Fruit fly (Drosophila melanogaster) whole organism, prepupa: ENCODE measurements around the gene CG33995.

Experiments used
- Blimp-1 ChIP-seq: fragments of 200-800 bp; sonication (Bioruptor generic); optimal IDR thresholded peaks from 3 replicates; lab custom pipeline; 2017; ENCODE audit warnings: missing biosample characterization, missing genetic modification characterization, mild to moderate bottlenecking, moderate library complexity, missing genetic modification reagents
- CG10631 ChIP-seq: fragments of 200-800 bp; sonication (Bioruptor generic); optimal IDR thresholded peaks from 2 replicates; lab custom pipeline; 2016; ENCODE audit warnings: missing biosample characterization, missing genetic modification characterization
- CG10669 ChIP-seq: fragments of 200-800 bp; sonication (Bioruptor generic); optimal IDR thresholded peaks from 3 replicates; lab custom pipeline; 2018; ENCODE audit warnings: missing biosample characterization, mild to moderate bottlenecking, missing genetic modification characterization, moderate library complexity
- CG11294 ChIP-seq: fragments of 200-800 bp; sonication (Bioruptor generic); IDR thresholded peaks from 2 replicates; pipeline ENCODE4 v1.3.6; 2022; ENCODE audit warnings: missing biosample characterization, missing genetic modification characterization
- CG11762 ChIP-seq: fragments of 200-800 bp; sonication (Bioruptor generic); optimal IDR thresholded peaks from 3 replicates; lab custom pipeline; 2016; ENCODE audit warnings: missing biosample characterization, missing genetic modification characterization; ENCODE audit not compliant: insufficient read depth
- CG11902 ChIP-seq: fragments of 200-800 bp; sonication (Bioruptor generic); optimal IDR thresholded peaks from 3 replicates; lab custom pipeline; 2016; ENCODE audit warnings: missing biosample characterization, missing genetic modification characterization
- CG1621 ChIP-seq: fragments of 200-800 bp; sonication (Bioruptor generic); optimal IDR thresholded peaks from 3 replicates; lab custom pipeline; 2018; ENCODE audit warnings: missing biosample characterization, mild to moderate bottlenecking, missing genetic modification characterization
- CG16779 ChIP-seq: fragments of 200-800 bp; sonication (Bioruptor generic); optimal IDR thresholded peaks from 3 replicates; lab custom pipeline; 2017; ENCODE audit warnings: missing biosample characterization, mild to moderate bottlenecking, missing genetic modification characterization
- CG3032 ChIP-seq: fragments of 200-800 bp; optimal IDR thresholded peaks from 2 replicates; lab custom pipeline; 2019; ENCODE audit warnings: missing biosample characterization, mild to moderate bottlenecking, missing genetic modification characterization, moderate library complexity
- CG31627 ChIP-seq: fragments of 200-800 bp; sonication (Bioruptor generic); optimal IDR thresholded peaks from 3 replicates; lab custom pipeline; 2016; ENCODE audit warnings: missing biosample characterization, missing genetic modification characterization
- CG32006 ChIP-seq: fragments of 200-800 bp; sonication (Bioruptor generic); optimal IDR thresholded peaks from 3 replicates; lab custom pipeline; 2017; ENCODE audit warnings: missing biosample characterization, mild to moderate bottlenecking, missing genetic modification characterization
- CG34406 ChIP-seq: fragments of 200-800 bp; sonication (Bioruptor generic); optimal IDR thresholded peaks from 3 replicates; lab custom pipeline; 2016; ENCODE audit warnings: missing biosample characterization, missing genetic modification characterization
- CG3919 ChIP-seq: fragments of 200-800 bp; sonication (Bioruptor generic); optimal IDR thresholded peaks from 3 replicates; lab custom pipeline; 2016; ENCODE audit warnings: missing biosample characterization, missing genetic modification characterization
- CG4318 ChIP-seq: fragments of 200-800 bp; sonication (Bioruptor generic); optimal IDR thresholded peaks from 3 replicates; lab custom pipeline; 2017; ENCODE audit warnings: missing biosample characterization, mild to moderate bottlenecking, missing genetic modification characterization
- CG6163 ChIP-seq: fragments of 200-800 bp; sonication (Bioruptor generic); IDR thresholded peaks from 3 replicates; pipeline ENCODE4 v1.3.6; 2022; ENCODE audit warnings: missing biosample characterization, missing genetic modification characterization
- CG6276 ChIP-seq: fragments of 200-800 bp; sonication (Bioruptor generic); optimal IDR thresholded peaks from 2 replicates; lab custom pipeline; 2017; ENCODE audit warnings: missing biosample characterization, mild to moderate bottlenecking, missing genetic modification characterization
- CG6808 ChIP-seq: fragments of 200-800 bp; sonication (Bioruptor generic); optimal IDR thresholded peaks from 3 replicates; lab custom pipeline; 2017; ENCODE audit warnings: missing biosample characterization, missing genetic modification characterization, mild to moderate bottlenecking, moderate library complexity, missing genetic modification reagents
- CG6854 ChIP-seq: fragments of 200-800 bp; sonication (Bioruptor generic); optimal IDR thresholded peaks from 2 replicates; lab custom pipeline; 2017; ENCODE audit warnings: missing biosample characterization, mild to moderate bottlenecking, missing genetic modification characterization
- CG7368 ChIP-seq: fragments of 200-800 bp; sonication (Bioruptor generic); optimal IDR thresholded peaks from 3 replicates; lab custom pipeline; 2016; ENCODE audit warnings: missing biosample characterization, missing genetic modification characterization
- CG8119 ChIP-seq: fragments of 200-800 bp; sonication (Bioruptor generic); IDR thresholded peaks from 3 replicates; pipeline ENCODE4 v1.3.6; 2022; ENCODE audit warnings: missing biosample characterization, missing genetic modification characterization
- CG8319 ChIP-seq: fragments of 200-800 bp; sonication (Bioruptor generic); optimal IDR thresholded peaks from 3 replicates; lab custom pipeline; 2016; ENCODE audit warnings: missing biosample characterization, missing genetic modification characterization
- CG8632 ChIP-seq: fragments of 200-800 bp; sonication (Bioruptor generic); optimal IDR thresholded peaks from 3 replicates; lab custom pipeline; 2016; ENCODE audit warnings: missing biosample characterization, missing genetic modification characterization
- CG9139 ChIP-seq: fragments of 200-800 bp; sonication (Bioruptor generic); optimal IDR thresholded peaks from 3 replicates; lab custom pipeline; 2017; ENCODE audit warnings: missing biosample characterization, mild to moderate bottlenecking, missing genetic modification characterization
- Eip78C ChIP-seq: fragments of 200-800 bp; sonication (Bioruptor generic); peaks from one replicate; lab custom pipeline; 2016; ENCODE audit warnings: missing biosample characterization, missing genetic modification characterization
- Eip93F ChIP-seq: fragments of 200-800 bp; sonication (Bioruptor generic); optimal IDR thresholded peaks from 2 replicates; lab custom pipeline; 2016; ENCODE audit warnings: missing biosample characterization, mild to moderate bottlenecking, missing genetic modification characterization
- Ets96B ChIP-seq: fragments of 200-800 bp; optimal IDR thresholded peaks from 2 replicates; lab custom pipeline; 2019; ENCODE audit warnings: missing biosample characterization, mild to moderate bottlenecking, missing genetic modification characterization, moderate library complexity
- Gug ChIP-seq: fragments of 200-800 bp; sonication (Bioruptor generic); IDR thresholded peaks from 2 replicates; pipeline ENCODE4 v1.3.6; 2022; ENCODE audit warnings: missing biosample characterization, missing genetic modification characterization
- Hr38 ChIP-seq: sonication (Bioruptor generic); optimal IDR thresholded peaks from 2 replicates; lab custom pipeline; 2016; ENCODE audit warnings: missing biosample characterization, missing genetic modification characterization
- Hr4 ChIP-seq: fragments of 200-800 bp; sonication (Bioruptor generic); optimal IDR thresholded peaks from 3 replicates; lab custom pipeline; 2016; ENCODE audit warnings: missing biosample characterization, missing genetic modification characterization
- Lpt ChIP-seq: fragments of 200-800 bp; sonication (Bioruptor generic); optimal IDR thresholded peaks from 3 replicates; lab custom pipeline; 2016; ENCODE audit warnings: missing biosample characterization, missing genetic modification characterization
- Met ChIP-seq: fragments of 200-800 bp; sonication (Bioruptor generic); optimal IDR thresholded peaks from 3 replicates; lab custom pipeline; 2016; ENCODE audit warnings: missing biosample characterization, missing genetic modification characterization
- OdsH ChIP-seq: fragments of 200-800 bp; sonication (Bioruptor generic); optimal IDR thresholded peaks from 3 replicates; lab custom pipeline; 2016; ENCODE audit warnings: missing biosample characterization, missing genetic modification characterization
- Smox ChIP-seq: fragments of 200-800 bp; sonication (Bioruptor generic); optimal IDR thresholded peaks from 3 replicates; lab custom pipeline; 2016; ENCODE audit warnings: missing biosample characterization, missing genetic modification characterization
- Sox102F ChIP-seq: fragments of 200-800 bp; sonication (Bioruptor generic); optimal IDR thresholded peaks from 2 replicates; lab custom pipeline; 2016; ENCODE audit warnings: missing biosample characterization, mild to moderate bottlenecking, missing genetic modification characterization
- Sox14 ChIP-seq: fragments of 200-800 bp; sonication (Bioruptor generic); optimal IDR thresholded peaks from 3 replicates; lab custom pipeline; 2016; ENCODE audit warnings: missing biosample characterization, missing genetic modification characterization
- Sox15 ChIP-seq: fragments of 200-800 bp; sonication (Bioruptor generic); optimal IDR thresholded peaks from 3 replicates; lab custom pipeline; 2016; ENCODE audit warnings: missing biosample characterization, missing genetic modification characterization
- dac ChIP-seq: fragments of 200-800 bp; sonication (Bioruptor generic); optimal IDR thresholded peaks from 2 replicates; lab custom pipeline; 2017; ENCODE audit warnings: missing biosample characterization, mild to moderate bottlenecking, missing genetic modification characterization
- dsx ChIP-seq: fragments of 200-800 bp; optimal IDR thresholded peaks from 3 replicates; lab custom pipeline; 2019; ENCODE audit warnings: missing biosample characterization, mild to moderate bottlenecking, missing genetic modification characterization, moderate library complexity; ENCODE audit not compliant: poor library complexity, severe bottlenecking
- eg ChIP-seq: fragments of 200-800 bp; sonication (Bioruptor generic); IDR thresholded peaks from 3 replicates; pipeline ENCODE4 v1.3.6; 2022; ENCODE audit warnings: missing biosample characterization, missing genetic modification characterization
- esn ChIP-seq: fragments of 200-800 bp; sonication (Bioruptor generic); optimal IDR thresholded peaks from 2 replicates; lab custom pipeline; 2016; ENCODE audit warnings: missing biosample characterization, mild to moderate bottlenecking, missing genetic modification characterization, moderate library complexity
- fd59A ChIP-seq: fragments of 200-800 bp; sonication (Bioruptor generic); optimal IDR thresholded peaks from 2 replicates; lab custom pipeline; 2017; ENCODE audit warnings: missing biosample characterization, mild to moderate bottlenecking, missing genetic modification characterization, missing genetic modification reagents
- fd85E ChIP-seq: fragments of 200-800 bp; sonication (Bioruptor generic); optimal IDR thresholded peaks from 3 replicates; lab custom pipeline; 2016; ENCODE audit warnings: missing biosample characterization, missing genetic modification characterization
- fkh ChIP-seq: fragments of 200-800 bp; sonication (Bioruptor generic); optimal IDR thresholded peaks from 3 replicates; lab custom pipeline; 2017; ENCODE audit warnings: missing biosample characterization, mild to moderate bottlenecking, missing genetic modification characterization, moderate library complexity
- lz ChIP-seq: fragments of 200-800 bp; sonication (Bioruptor generic); optimal IDR thresholded peaks from 3 replicates; lab custom pipeline; 2016; ENCODE audit warnings: missing biosample characterization, missing genetic modification characterization
- net ChIP-seq: fragments of 200-800 bp; sonication (Bioruptor generic); optimal IDR thresholded peaks from 3 replicates; lab custom pipeline; 2016; ENCODE audit warnings: missing biosample characterization, missing genetic modification characterization
- pdm3 ChIP-seq: fragments of 200-800 bp; sonication (Bioruptor generic); optimal IDR thresholded peaks from 3 replicates; lab custom pipeline; 2016; ENCODE audit warnings: missing biosample characterization, missing genetic modification characterization
- spab ChIP-seq: fragments of 200-800 bp; sonication (Bioruptor generic); optimal IDR thresholded peaks from 2 replicates; lab custom pipeline; 2017; ENCODE audit warnings: missing biosample characterization, mild to moderate bottlenecking, missing genetic modification characterization, missing genetic modification reagents
- ss ChIP-seq, 2 experiments: fragments of 200-800 bp; sonication (Bioruptor generic); optimal IDR thresholded peaks; 2 replicates in 1 of 2; 3 replicates in 1 of 2; lab custom pipeline; 2017 to 2018; ENCODE audit warnings: mild to moderate bottlenecking in 2 of 2, missing biosample characterization in 2 of 2, missing genetic modification characterization in 2 of 2, moderate library complexity in 1 of 2
- svp ChIP-seq: fragments of 200-800 bp; sonication (Bioruptor generic); peaks from one replicate; lab custom pipeline; 2016; ENCODE audit warnings: missing biosample characterization, missing genetic modification characterization
- topi ChIP-seq: fragments of 200-800 bp; sonication (Bioruptor generic); optimal IDR thresholded peaks from 3 replicates; lab custom pipeline; 2016; ENCODE audit warnings: missing biosample characterization, missing genetic modification characterization
- vri ChIP-seq: fragments of 200-800 bp; sonication (Bioruptor generic); optimal IDR thresholded peaks from 3 replicates; lab custom pipeline; 2016; ENCODE audit warnings: missing biosample characterization, mild to moderate bottlenecking, missing genetic modification characterization

The CG33995 gene

dm6 chr2L:5080225-5080867 lies 37.3 kb downstream of the CG33995 start:
- TF ChIP-seq CG6854 (GFP tag; lab: Kevin White, UChicago) (no peak), eg (peak; percentile 72; the same call in 1 of the 3 replicates), Met (GFP tag; lab: Kevin White, UChicago) (no peak), CG10669 (GFP tag; lab: Kevin White, UChicago) (peak; percentile 80), CG8632 (GFP tag; lab: Kevin White, UChicago) (peak; percentile 64), CG7368 (GFP tag; lab: Kevin White, UChicago) (peak; percentile 44), Hr4 (GFP tag; lab: Kevin White, UChicago) (peak; percentile 85), lz (GFP tag; lab: Kevin White, UChicago) (no peak), fd59A (peak; percentile 80), fkh (GFP tag; lab: Kevin White, UChicago) (no peak), Hr38 (GFP tag; lab: Kevin White, UChicago) (no peak), topi (GFP tag; lab: Kevin White, UChicago) (no peak), CG4318 (peak; percentile 91), ss (GFP tag; optimal IDR thresholded peaks at IDR 0.05; lab: Kevin White, UChicago) (peak; percentile 87 to 90), CG34406 (GFP tag; lab: Kevin White, UChicago) (peak; percentile 52), Blimp-1 (GFP tag; lab: Kevin White, UChicago) (no peak), svp (no peak), Gug (GFP tag; lab: Robert Waterston, UW) (peak; percentile 85), CG10631 (GFP tag; lab: Kevin White, UChicago) (peak; percentile 83), Smox (no peak), Eip78C (GFP tag; lab: Kevin White, UChicago) (peak; percentile 93), Ets96B (tag; lab: Kevin White, UChicago) (peak; percentile 82), CG6163 (GFP tag; lab: Robert Waterston, UW) (no peak; the same call in none of the 3 replicates), dac (GFP tag; lab: Kevin White, UChicago) (peak; percentile 82), net (GFP tag; lab: Kevin White, UChicago) (peak; percentile 77), spab (peak; percentile 80), Eip93F (GFP tag; lab: Kevin White, UChicago) (no peak), CG32006 (GFP tag; lab: Kevin White, UChicago) (peak; percentile 97), CG8119 (GFP tag; lab: Robert Waterston, UW) (peak; percentile 96), dsx (peak; percentile 78), vri (no peak), OdsH (GFP tag; lab: Kevin White, UChicago) (peak; percentile 83), CG3919 (peak; percentile 81), CG11294 (GFP tag; lab: Robert Waterston, UW) (peak; percentile 77), CG8319 (GFP tag; lab: Kevin White, UChicago) (no peak), CG9139 (GFP tag; lab: Kevin White, UChicago) (peak; percentile 77), CG31627 (GFP tag; lab: Kevin White, UChicago) (no peak), Sox14 (GFP tag; lab: Kevin White, UChicago) (peak; percentile 49), CG11902 (no peak), CG3032 (tag; lab: Kevin White, UChicago) (peak; percentile 84), esn (GFP tag; lab: Kevin White, UChicago) (no peak), pdm3 (GFP tag; lab: Kevin White, UChicago) (no peak), CG1621 (tag; lab: Kevin White, UChicago) (peak; percentile 58), CG11762 (peak; percentile 70), Sox15 (GFP tag; lab: Kevin White, UChicago) (no peak), Sox102F (GFP tag; lab: Kevin White, UChicago) (no peak), CG6808 (GFP tag; lab: Kevin White, UChicago) (peak; percentile 82), Lpt (peak; percentile 87), CG6276 (peak; percentile 95), CG16779 (tag; lab: Kevin White, UChicago) (peak; percentile 70), fd85E (GFP tag; lab: Kevin White, UChicago) (no peak)
